Fruit fly (Drosophila melanogaster): Measurements from ENCODE around the gene CG15465.

Gene CG15465

DNA sequence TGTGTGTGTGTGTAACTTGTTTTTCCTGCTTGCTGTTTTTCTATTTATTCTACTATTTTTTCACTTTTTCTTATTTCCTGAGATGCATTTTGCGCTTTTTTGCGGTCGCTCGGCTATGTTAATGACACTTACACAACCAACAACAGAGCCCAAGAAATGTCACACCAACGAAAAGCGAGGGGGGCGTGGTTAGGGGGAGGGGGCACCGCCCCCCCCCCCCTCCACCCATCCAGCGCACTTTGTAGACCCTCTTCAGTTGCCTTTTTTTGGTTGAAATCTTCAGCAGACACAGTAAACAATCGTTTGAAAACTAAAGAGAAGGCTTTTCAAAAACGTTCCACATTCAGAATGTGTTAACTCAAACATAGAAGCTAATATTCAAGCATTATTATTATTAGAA is 207.6 kb downstream of the CG15465 start:
- TF ChIP-seq bbx (GFP tag; IDR thresholded peaks at IDR 0.05; ENCODE audit: partially characterized antibody) (no peak), lbe (GFP tag; optimal IDR thresholded peaks at IDR 0.05) (no peak), ash1 (GFP tag; optimal IDR thresholded peaks at IDR 0.05) (no peak), Abd-B (GFP tag; optimal IDR thresholded peaks at IDR 0.05) (no peak), zen2 (GFP tag; IDR thresholded peaks at IDR 0.05; ENCODE audit: partially characterized antibody) (no peak), kni (GFP tag; optimal IDR thresholded peaks at IDR 0.05) (no peak), Hr39 (optimal IDR thresholded peaks at IDR 0.05) (peak; percentile 85)

DNA sequence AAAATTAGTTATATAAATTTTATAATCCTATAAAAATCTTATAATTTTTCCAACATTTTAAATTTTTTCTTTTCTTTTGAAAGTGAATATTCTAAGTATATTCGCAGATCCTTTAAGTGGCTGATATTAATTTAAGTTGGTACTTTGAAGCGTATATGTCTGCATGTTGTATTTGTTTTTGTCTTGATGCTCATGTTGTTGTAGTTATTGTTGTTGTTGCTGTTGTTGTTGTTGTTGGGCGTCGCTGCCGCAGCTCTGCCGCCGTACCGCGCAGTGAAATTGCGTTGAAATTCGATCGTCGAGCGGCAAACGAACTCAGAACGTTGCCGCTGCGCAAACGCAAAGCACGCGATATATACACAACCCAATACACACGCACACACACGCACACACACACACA is 210.2 kb downstream of the CG15465 start, which contains the start of gene CG42749:
CG42749 (plus strand) TSS at position 301 of the 400 bp plus-strand sequence.
- no peak for TF ChIP-seq sna (GFP tag; IDR thresholded peaks at IDR 0.05; ENCODE audit: partially characterized antibody)
- TF ChIP-seq tin (GFP tag; optimal IDR thresholded peaks at IDR 0.05) = no peak
- TF ChIP-seq Atf3 (GFP tag; optimal IDR thresholded peaks at IDR 0.05) = no peak
- no peak for TF ChIP-seq Ssrp (tag; optimal IDR thresholded peaks at IDR 0.05)
- no peak for TF ChIP-seq run (tag; optimal IDR thresholded peaks at IDR 0.05)
- TF ChIP-seq cwo (GFP tag; optimal IDR thresholded peaks at IDR 0.05) = no peak
- TF ChIP-seq ken (GFP tag; IDR thresholded peaks at IDR 0.05) = no peak
- no peak for TF ChIP-seq NfI (GFP tag; optimal IDR thresholded peaks at IDR 0.05)
- no peak for TF ChIP-seq CG11398 (GFP tag; optimal IDR thresholded peaks at IDR 0.05)

DNA sequence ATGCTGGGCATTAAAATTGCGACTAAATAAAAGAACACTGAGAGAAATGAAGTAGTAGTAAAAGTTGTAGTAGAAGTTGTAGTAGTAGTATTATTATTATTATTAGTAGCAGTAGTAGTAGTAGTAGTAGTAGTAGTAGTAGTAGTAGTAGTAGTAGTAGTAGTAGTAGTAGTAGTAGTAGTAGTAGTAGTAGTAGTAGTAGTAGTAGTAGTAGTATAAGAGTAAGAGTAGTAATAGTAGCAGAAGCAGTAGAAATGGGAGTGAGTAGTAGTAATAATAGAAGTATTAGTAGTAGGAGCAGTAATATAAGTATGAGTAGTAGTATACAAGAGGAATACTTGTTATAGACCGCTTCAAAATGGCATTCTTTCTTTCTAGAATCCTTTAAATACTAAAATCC is 214.4 kb downstream of the CG15465 start:
- no peak for TF ChIP-seq CG10565 (GFP tag; optimal IDR thresholded peaks at IDR 0.05)
- no peak for TF ChIP-seq CG11093 (GFP tag; IDR thresholded peaks at IDR 0.05)
- no peak for TF ChIP-seq CG2889 (GFP tag; IDR thresholded peaks at IDR 0.05)
- TF ChIP-seq Taf1 (GFP tag; IDR thresholded peaks at IDR 0.05) = no peak
- TF ChIP-seq stwl (tag; optimal IDR thresholded peaks at IDR 0.05) = no peak
- no peak for TF ChIP-seq dysf (GFP tag; IDR thresholded peaks at IDR 0.05)
- TF ChIP-seq CG4424 (GFP tag; optimal IDR thresholded peaks at IDR 0.05) = peak; percentile 95

DNA sequence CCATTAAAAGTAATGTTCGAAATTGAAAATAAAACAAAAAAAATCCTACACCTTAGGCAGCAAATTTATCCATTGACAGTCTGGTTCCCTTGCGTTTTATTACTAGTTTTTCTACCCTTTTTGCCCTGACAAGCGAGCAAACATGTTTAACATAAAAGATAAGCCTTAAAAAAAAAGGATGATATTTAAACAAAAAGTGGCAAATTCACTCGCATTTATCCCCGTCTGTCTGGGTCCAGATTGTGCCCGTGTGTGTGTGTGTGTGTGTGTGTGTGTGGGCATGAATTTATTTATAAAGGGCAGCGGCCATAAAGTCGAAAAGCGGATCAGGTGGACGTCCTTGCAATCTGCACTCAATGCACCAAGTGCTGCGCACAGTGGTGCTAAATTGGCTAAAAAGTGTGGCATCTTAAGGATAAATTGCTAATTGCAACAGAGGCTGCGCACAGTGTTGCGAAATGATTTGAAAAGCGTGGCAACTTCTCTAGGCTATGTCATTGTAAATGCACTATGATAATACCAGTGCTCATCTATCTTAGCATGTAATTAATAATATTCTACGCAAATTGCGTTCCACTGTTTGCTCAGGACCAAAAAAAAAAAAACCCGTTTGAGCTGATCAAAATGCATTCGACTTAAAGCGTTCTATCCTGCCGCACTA is 215.2 kb downstream of the CG15465 start:
- TF ChIP-seq amos (GFP tag; IDR thresholded peaks at IDR 0.05; ENCODE audit: partially characterized antibody) (no peak), CG17359 (tag; optimal IDR thresholded peaks at IDR 0.05) (no peak), CG7786 (GFP tag; optimal IDR thresholded peaks at IDR 0.05) (no peak), CG8924 (tag; optimal IDR thresholded peaks at IDR 0.05) (no peak), nom (GFP tag; optimal IDR thresholded peaks at IDR 0.05) (peak; percentile 60), odd (GFP tag; optimal IDR thresholded peaks at IDR 0.05) (no peak), CG10565 (GFP tag; optimal IDR thresholded peaks at IDR 0.05) (no peak), Lhr (GFP tag; optimal IDR thresholded peaks at IDR 0.05) (no peak), bsh (GFP tag; optimal IDR thresholded peaks at IDR 0.05) (peak in 1 of 2 experiments; percentile 26), corto (GFP tag; optimal IDR thresholded peaks at IDR 0.05) (no peak), CG17829 (tag; optimal IDR thresholded peaks at IDR 0.05) (no peak), yki (optimal IDR thresholded peaks at IDR 0.05) (no peak), Gsc (GFP tag; IDR thresholded peaks at IDR 0.05) (no peak), CG9817 (tag; optimal IDR thresholded peaks at IDR 0.05) (no peak), fd96Cb (tag; optimal IDR thresholded peaks at IDR 0.05) (no peak), CG1792 (GFP tag; optimal IDR thresholded peaks at IDR 0.05) (no peak), mld (GFP tag; IDR thresholded peaks at IDR 0.05; ENCODE audit: partially characterized antibody) (no peak), kah (GFP tag; optimal IDR thresholded peaks at IDR 0.05) (no peak), Ptx1 (GFP tag; IDR thresholded peaks at IDR 0.05) (no peak), CG10147 (GFP tag; optimal IDR thresholded peaks at IDR 0.05) (no peak), CG7963 (GFP tag; IDR thresholded peaks at IDR 0.05; ENCODE audit: partially characterized antibody) (0 out of 3 replicates have a peak, but pooled peaks have one; percentile 23), ase (GFP tag; IDR thresholded peaks at IDR 0.05) (no peak), CG6791 (GFP tag; IDR thresholded peaks at IDR 0.05; ENCODE audit: partially characterized antibody) (no peak), bab2 (GFP tag; optimal IDR thresholded peaks at IDR 0.05) (no peak), stwl (tag; optimal IDR thresholded peaks at IDR 0.05) (peak; percentile 9)
